Worm (Caenorhabditis elegans) whole organism, mixed stage, embryonic: ENCODE measurements around the gene ztf-30.

ENCODE experiments used
- M03D4.4 ChIP-seq: sonication (generic microtip); optimal IDR thresholded peaks from 2 replicates; lab custom pipeline; 2017; ENCODE audit warnings: mild to moderate bottlenecking, missing genetic modification characterization, missing compliant biosample characterization
- bed-3 ChIP-seq: fragments of 200-800 bp; sonication (Bioruptor generic); optimal IDR thresholded peaks from 3 replicates; lab custom pipeline; 2018; ENCODE audit warnings: mild to moderate bottlenecking, missing genetic modification characterization, moderate library complexity, missing compliant biosample characterization
- blmp-1 ChIP-seq: fragments of 150-350 bp; optimal IDR thresholded peaks from 2 replicates; lab custom pipeline; 2014; ENCODE audit warnings: missing biosample characterization, missing genetic modification characterization
- ceh-39 ChIP-seq: fragments of 150-350 bp; optimal IDR thresholded peaks from 2 replicates; lab custom pipeline; 2014; ENCODE audit warnings: missing biosample characterization, missing genetic modification characterization
- ceh-43 ChIP-seq: fragments of 200-800 bp; sonication (Bioruptor generic); optimal IDR thresholded peaks from 2 replicates; lab custom pipeline; 2018; ENCODE audit warnings: mild to moderate bottlenecking, missing genetic modification characterization, moderate library complexity, missing compliant biosample characterization
- ces-1 ChIP-seq: fragments of 150-350 bp; optimal IDR thresholded peaks from 2 replicates; lab custom pipeline; 2014; ENCODE audit warnings: missing biosample characterization, missing genetic modification reagents, missing genetic modification characterization
- cnd-1 ChIP-seq: fragments of 200-800 bp; sonication (Bioruptor generic); optimal IDR thresholded peaks from 2 replicates; lab custom pipeline; 2018; ENCODE audit warnings: mild to moderate bottlenecking, missing genetic modification characterization, missing compliant biosample characterization
- drap-1 ChIP-seq: fragments of 200-800 bp; sonication (Bioruptor generic); optimal IDR thresholded peaks from 3 replicates; lab custom pipeline; 2018; ENCODE audit warnings: mild to moderate bottlenecking, missing genetic modification characterization, missing compliant biosample characterization
- elt-1 ChIP-seq: sonication (generic microtip); optimal IDR thresholded peaks from 2 replicates; lab custom pipeline; 2017; ENCODE audit warnings: missing genetic modification characterization, mild to moderate bottlenecking, missing compliant biosample characterization, antibody characterized with exemption, moderate library complexity, borderline replicate concordance; ENCODE audit not compliant: insufficient read depth
- elt-3 ChIP-seq: fragments of 150-350 bp; optimal IDR thresholded peaks from 2 replicates; lab custom pipeline; 2014; ENCODE audit warnings: missing biosample characterization, missing genetic modification characterization
- flh-1 ChIP-seq: fragments of 200-800 bp; sonication (Bioruptor generic); optimal IDR thresholded peaks from 2 replicates; lab custom pipeline; 2018; ENCODE audit warnings: mild to moderate bottlenecking, missing genetic modification characterization, moderate library complexity, missing compliant biosample characterization
- ham-2 ChIP-seq: fragments of 200-800 bp; sonication (Bioruptor generic); optimal IDR thresholded peaks from 2 replicates; lab custom pipeline; 2018; ENCODE audit warnings: mild to moderate bottlenecking, missing genetic modification characterization, missing compliant biosample characterization
- hlh-1 ChIP-seq: fragments of 150-350 bp; optimal IDR thresholded peaks from 2 replicates; lab custom pipeline; 2014; ENCODE audit warnings: missing biosample characterization, missing genetic modification reagents, missing genetic modification characterization
- lin-13 ChIP-seq: fragments of 150-350 bp; optimal IDR thresholded peaks from 2 replicates; lab custom pipeline; 2014; ENCODE audit warnings: missing biosample characterization, missing genetic modification characterization
- lin-32 ChIP-seq: fragments of 200-800 bp; sonication (Bioruptor generic); optimal IDR thresholded peaks from 2 replicates; lab custom pipeline; 2018; ENCODE audit warnings: mild to moderate bottlenecking, missing genetic modification characterization, missing compliant biosample characterization
- lsy-2 ChIP-seq: fragments of 150-350 bp; optimal IDR thresholded peaks from 2 replicates; lab custom pipeline; 2014; ENCODE audit warnings: missing biosample characterization, missing genetic modification characterization
- mab-5 ChIP-seq: fragments of 150-350 bp; optimal IDR thresholded peaks from 2 replicates; lab custom pipeline; 2014; ENCODE audit warnings: missing biosample characterization, missing genetic modification characterization
- nhr-2 ChIP-seq: fragments of 150-350 bp; optimal IDR thresholded peaks from 2 replicates; lab custom pipeline; 2014; ENCODE audit warnings: missing biosample characterization, missing genetic modification characterization
- nhr-237 ChIP-seq: fragments of 150-350 bp; optimal IDR thresholded peaks from 2 replicates; lab custom pipeline; 2014; ENCODE audit warnings: missing biosample characterization, missing genetic modification characterization
- nhr-28 ChIP-seq: fragments of 150-350 bp; optimal IDR thresholded peaks from 2 replicates; lab custom pipeline; 2014; ENCODE audit warnings: missing biosample characterization, missing genetic modification characterization
- nhr-76 ChIP-seq: sonication (generic microtip); optimal IDR thresholded peaks from 2 replicates; lab custom pipeline; 2017; ENCODE audit warnings: missing biosample characterization, missing genetic modification characterization
- pha-4 ChIP-seq: fragments of 150-350 bp; optimal IDR thresholded peaks from 2 replicates; lab custom pipeline; 2018; ENCODE audit warnings: missing biosample characterization, missing genetic modification reagents, missing genetic modification characterization
- sem-2 ChIP-seq: fragments of 200-800 bp; sonication (Bioruptor generic); optimal IDR thresholded peaks from 2 replicates; lab custom pipeline; 2018; ENCODE audit warnings: mild to moderate bottlenecking, missing genetic modification characterization, missing compliant biosample characterization
- snpc-4 ChIP-seq: fragments of 150-350 bp; optimal IDR thresholded peaks from 2 replicates; lab custom pipeline; 2014; ENCODE audit warnings: missing biosample characterization, missing genetic modification characterization
- sptf-1 ChIP-seq: sonication (generic microtip); optimal IDR thresholded peaks from 2 replicates; lab custom pipeline; 2017; ENCODE audit warnings: mild to moderate bottlenecking, missing genetic modification characterization, moderate library complexity, missing compliant biosample characterization
- tbx-8 ChIP-seq: fragments of 200-800 bp; sonication (Bioruptor generic); optimal IDR thresholded peaks from 2 replicates; lab custom pipeline; 2018; ENCODE audit warnings: mild to moderate bottlenecking, missing genetic modification characterization, moderate library complexity, missing compliant biosample characterization
- unc-62 ChIP-seq: fragments of 150-350 bp; optimal IDR thresholded peaks from 2 replicates; lab custom pipeline; 2014; ENCODE audit warnings: missing biosample characterization, missing genetic modification reagents, missing genetic modification characterization
- zip-8 ChIP-seq: fragments of 150-350 bp; optimal IDR thresholded peaks from 2 replicates; lab custom pipeline; 2014; ENCODE audit warnings: missing biosample characterization, missing genetic modification characterization
- ztf-11 ChIP-seq: fragments of 150-350 bp; optimal IDR thresholded peaks from 2 replicates; lab custom pipeline; 2014; ENCODE audit warnings: missing biosample characterization, missing genetic modification characterization

ztf-30 gene

DNA sequence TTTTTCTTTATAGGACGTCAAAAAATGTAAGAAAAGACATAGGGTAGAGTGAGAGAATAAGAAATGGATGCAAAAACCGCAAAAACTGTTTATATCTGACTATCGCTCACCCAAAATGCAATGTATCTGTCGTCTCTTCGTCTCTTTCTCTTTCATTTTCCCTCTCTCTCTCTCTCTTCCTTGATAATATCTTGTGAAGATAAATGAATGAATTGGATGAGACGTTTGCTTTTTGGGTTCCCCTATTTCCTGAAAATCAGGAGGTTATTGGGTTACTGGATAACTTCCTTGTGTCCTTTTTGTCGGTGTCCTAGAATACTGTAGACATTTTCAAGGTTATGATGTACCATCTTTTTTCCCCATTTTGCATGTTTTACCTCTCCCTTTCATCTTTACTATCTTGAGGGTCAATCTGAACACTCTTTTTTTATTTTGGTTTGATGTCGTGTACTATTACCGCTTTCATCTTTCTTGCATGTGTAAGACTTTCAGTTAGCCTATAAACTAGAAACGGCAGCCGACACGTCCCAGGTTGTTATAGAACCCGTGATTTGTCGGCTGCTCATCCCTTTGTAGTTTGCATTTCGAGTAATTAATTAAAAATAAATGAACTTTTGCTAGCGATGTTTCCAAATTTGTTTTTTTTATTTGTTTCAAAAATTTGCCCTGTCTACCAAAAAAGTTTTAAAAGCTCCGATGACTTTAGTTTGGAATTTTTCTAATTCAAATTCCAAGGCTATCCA, 22.1 kb downstream of the ztf-30 start:
- TF ChIP-seq ces-1 (GFP tag; lab: Kevin White, UChicago) (peak; percentile 2), ztf-11 (no peak), elt-1 (tag; lab: Kevin White, UChicago) (peak; percentile 65)

DNA sequence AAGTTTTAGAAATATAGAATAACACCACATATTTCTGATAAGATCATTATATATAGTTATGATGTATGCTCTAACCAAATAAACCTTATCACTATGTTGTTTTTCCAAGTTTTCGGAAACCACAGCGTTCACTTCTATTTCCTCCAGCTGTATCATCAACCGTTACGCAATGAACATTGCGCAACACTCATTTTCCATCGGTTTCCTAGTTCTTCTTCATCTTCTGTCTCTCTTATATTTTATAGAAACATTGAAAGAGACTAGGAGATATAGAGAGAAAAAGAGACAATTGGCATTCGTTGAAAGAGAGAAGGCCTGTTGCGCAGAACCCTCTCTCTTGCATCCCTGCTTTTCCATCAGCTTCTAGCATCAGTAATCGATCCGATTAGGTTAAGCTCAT, 23.4 kb downstream of the ztf-30 start:
- TF ChIP-seq zip-8 (tag; lab: Kevin White, UChicago) (peak; percentile 97), blmp-1 (tag; lab: Kevin White, UChicago) (no peak)

- TF ChIP-seq ces-1 (GFP tag; lab: Kevin White, UChicago), result no peak
- no peak for TF ChIP-seq snpc-4 (tag; lab: Kevin White, UChicago)
- no peak for TF ChIP-seq ceh-39 (tag; lab: Kevin White, UChicago)
- TF ChIP-seq unc-62 (GFP tag; lab: Kevin White, UChicago), result no peak
- TF ChIP-seq cnd-1 (tag; lab: Kevin White, UChicago), result no peak
- no peak for TF ChIP-seq zip-8 (tag; lab: Kevin White, UChicago)
- TF ChIP-seq pha-4, result no peak
These were observed 23.8 kb downstream of the ztf-30 start for ce11 chrIII:8573869-8574268.

DNA sequence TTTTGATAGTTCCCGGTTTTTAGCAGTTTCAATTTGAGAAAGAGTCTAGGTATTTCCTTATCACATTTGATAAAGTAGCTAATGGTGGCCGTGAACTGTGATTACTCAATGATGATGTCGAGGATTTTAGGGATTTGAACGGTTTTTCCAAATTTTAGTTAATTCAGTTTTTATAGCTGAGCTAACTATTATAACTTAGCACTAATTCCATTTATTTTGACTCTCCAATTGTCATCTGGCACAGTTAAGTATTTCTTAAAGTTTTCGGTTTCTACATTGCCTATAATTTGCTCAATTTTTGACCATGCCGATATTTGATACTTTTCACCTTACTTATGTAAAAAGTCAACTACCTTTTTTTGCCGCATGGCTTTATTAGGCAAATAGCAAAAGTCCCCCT, 24.4 kb downstream of the ztf-30 start:
- TF ChIP-seq ztf-11 (no peak), lsy-2 (tag; lab: Kevin White, UChicago) (no peak), tbx-8 (GFP tag; lab: Kevin White, UChicago) (no peak), lin-13 (tag; lab: Kevin White, UChicago) (no peak), zip-8 (tag; lab: Kevin White, UChicago) (no peak), bed-3 (GFP tag; lab: Kevin White, UChicago) (no peak), ceh-39 (tag; lab: Kevin White, UChicago) (no peak), nhr-28 (tag; lab: Kevin White, UChicago) (no peak), pha-4 (no peak), mab-5 (no peak), cnd-1 (tag; lab: Kevin White, UChicago) (no peak), lin-32 (GFP tag; lab: Kevin White, UChicago) (no peak), unc-62 (GFP tag; lab: Kevin White, UChicago) (no peak), elt-3 (tag; lab: Kevin White, UChicago) (no peak), flh-1 (GFP tag; lab: Kevin White, UChicago) (no peak)

DNA sequence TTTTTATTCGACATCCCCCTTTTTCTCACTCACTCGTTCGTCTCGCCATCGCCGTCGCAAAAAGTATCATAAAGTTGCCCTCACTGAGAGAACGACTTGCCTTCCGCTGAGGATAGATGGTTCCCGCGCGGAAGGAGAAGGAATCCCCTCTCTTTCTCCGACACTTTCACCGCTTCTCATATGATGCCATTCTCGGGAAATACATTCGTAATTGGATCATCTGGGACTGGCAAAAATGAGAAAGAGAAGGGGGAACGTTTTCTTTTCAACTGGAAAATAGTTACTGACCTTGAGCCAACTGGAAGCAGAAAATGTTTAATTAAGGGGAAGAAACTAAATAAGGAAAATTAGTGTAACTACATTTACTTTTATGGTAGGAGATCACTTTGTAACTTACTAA, 25.8 kb downstream of the ztf-30 start:
- TF ChIP-seq hlh-1 (no peak), ces-1 (GFP tag; lab: Kevin White, UChicago) (peak; percentile 53), M03D4.4 (tag; lab: Kevin White, UChicago) (no peak), blmp-1 (tag; lab: Kevin White, UChicago) (peak; percentile 65)

ce11 chrIII:8570289-8570688, 27.4 kb downstream of the ztf-30 start:
- TF ChIP-seq nhr-237 (tag; lab: Kevin White, UChicago) (no peak), lin-32 (GFP tag; lab: Kevin White, UChicago) (no peak), hlh-1 (no peak), ceh-39 (tag; lab: Kevin White, UChicago) (no peak), nhr-76 (tag; lab: Kevin White, UChicago) (no peak), ceh-43 (GFP tag; lab: Kevin White, UChicago) (no peak), cnd-1 (tag; lab: Kevin White, UChicago) (no peak), elt-3 (tag; lab: Kevin White, UChicago) (no peak), lsy-2 (tag; lab: Kevin White, UChicago) (no peak), drap-1 (GFP tag; lab: Kevin White, UChicago) (no peak), nhr-28 (tag; lab: Kevin White, UChicago) (no peak), sptf-1 (no peak), ham-2 (GFP tag; lab: Kevin White, UChicago) (no peak), flh-1 (GFP tag; lab: Kevin White, UChicago) (no peak), sem-2 (GFP tag; lab: Kevin White, UChicago) (no peak), tbx-8 (GFP tag; lab: Kevin White, UChicago) (no peak), blmp-1 (tag; lab: Kevin White, UChicago) (no peak), elt-1 (tag; lab: Kevin White, UChicago) (no peak), nhr-2 (no peak), lin-13 (tag; lab: Kevin White, UChicago) (no peak)
- TF ChIP-seq, all 35 proteins: peak for 0
